Fruit fly (Drosophila melanogaster) whole organism, wandering third instar larva: Measurements from ENCODE around the gene CG1529.

ENCODE experiments used
- Dfd ChIP-seq: fragments of >200 bp; optimal IDR thresholded peaks from 2 replicates; lab custom pipeline; 2017; ENCODE audit warnings: missing biosample characterization, missing genetic modification characterization
- HLH106 ChIP-seq: fragments of 200-800 bp; optimal IDR thresholded peaks from 3 replicates; lab custom pipeline; 2019; ENCODE audit warnings: missing biosample characterization, mild to moderate bottlenecking, missing genetic modification characterization, moderate library complexity
- Hnf4 ChIP-seq: fragments of 200-800 bp; sonication (Bioruptor generic); optimal IDR thresholded peaks from 2 replicates; lab custom pipeline; 2016; ENCODE audit warnings: missing biosample characterization, mild to moderate bottlenecking, missing genetic modification characterization
- Hr83 ChIP-seq: fragments of 200-300 bp; sonication (Bioruptor generic); optimal IDR thresholded peaks from 2 replicates; lab custom pipeline; 2016; ENCODE audit warnings: missing biosample characterization, mild to moderate bottlenecking, missing genetic modification characterization, moderate library complexity; ENCODE audit not compliant: poor library complexity, severe bottlenecking
- Myc ChIP-seq: fragments of >200 bp; optimal IDR thresholded peaks from 2 replicates; lab custom pipeline; 2017
- Rel ChIP-seq, 2 experiments: fragments of 200-800 bp; sonication (Bioruptor generic) in 1 of 2; optimal IDR thresholded peaks; 2 replicates in 1 of 2; 3 replicates in 1 of 2; lab custom pipeline; 2016 to 2019; ENCODE audit warnings: mild to moderate bottlenecking in 2 of 2, missing biosample characterization in 2 of 2, missing genetic modification characterization in 2 of 2, moderate library complexity in 1 of 2
- brk ChIP-seq: fragments of 200-800 bp; sonication (Bioruptor generic); optimal IDR thresholded peaks from 2 replicates; lab custom pipeline; 2016; ENCODE audit warnings: missing biosample characterization, mild to moderate bottlenecking, missing genetic modification characterization
- fru ChIP-seq: fragments of 200-800 bp; sonication (Bioruptor generic); optimal IDR thresholded peaks from 3 replicates; lab custom pipeline; 2016; ENCODE audit warnings: missing biosample characterization, mild to moderate bottlenecking, missing genetic modification characterization
- h ChIP-seq: fragments of 200-800 bp; sonication (Bioruptor generic); optimal IDR thresholded peaks from 3 replicates; lab custom pipeline; 2016; ENCODE audit warnings: missing biosample characterization, mild to moderate bottlenecking, missing genetic modification characterization
- pan ChIP-seq: fragments of >200 bp; optimal IDR thresholded peaks from 2 replicates; lab custom pipeline; 2017
- tai ChIP-seq: sonication (Bioruptor generic); optimal IDR thresholded peaks from 2 replicates; lab custom pipeline; 2016; ENCODE audit warnings: missing biosample characterization, missing genetic modification characterization

- no peak for TF ChIP-seq Dfd (GFP tag; lab: Kevin White, UChicago)
- TF ChIP-seq Hnf4: peak; percentile 71
- peak; percentile 76 for TF ChIP-seq h
- TF ChIP-seq tai: no peak
- TF ChIP-seq Rel (GFP tag; optimal IDR thresholded peaks at IDR 0.05; lab: Kevin White, UChicago): no peak
- TF ChIP-seq Rel (tag; optimal IDR thresholded peaks at IDR 0.05; lab: Kevin White, UChicago): peak; percentile 52
- peak; percentile 65 for TF ChIP-seq fru
- no peak for TF ChIP-seq brk (GFP tag; lab: Kevin White, UChicago)
- TF ChIP-seq Myc (lab: Kevin White, UChicago): peak; percentile 30
- TF ChIP-seq Hr83 (GFP tag; lab: Kevin White, UChicago): peak; percentile 84
- TF ChIP-seq pan (lab: Kevin White, UChicago): no peak
- peak; percentile 71 for TF ChIP-seq HLH106 (tag; lab: Kevin White, UChicago)
These were observed 21.5 kb upstream of the CG1529 start for dm6 chrX:21053099-21053715.
